Fruit fly (Drosophila melanogaster): ENCODE measurements around the gene CG7497.

- no peak for TF ChIP-seq rgr (GFP tag; optimal IDR thresholded peaks at IDR 0.05)
- TF ChIP-seq dsf (GFP tag; optimal IDR thresholded peaks at IDR 0.05; ENCODE audit: borderline replicate concordance): no peak
- TF ChIP-seq sv (GFP tag; optimal IDR thresholded peaks at IDR 0.05): no peak
- peak; percentile 25 for TF ChIP-seq h (GFP tag; optimal IDR thresholded peaks at IDR 0.05)
These were observed 10.3 kb upstream of the CG7497 start for dm6 chr3L:17622935-17623334.

Data from whole organism, wandering third instar larva.